Fruit fly (Drosophila melanogaster): ENCODE data around the gene CG15742.

Gene CG15742

DNA sequence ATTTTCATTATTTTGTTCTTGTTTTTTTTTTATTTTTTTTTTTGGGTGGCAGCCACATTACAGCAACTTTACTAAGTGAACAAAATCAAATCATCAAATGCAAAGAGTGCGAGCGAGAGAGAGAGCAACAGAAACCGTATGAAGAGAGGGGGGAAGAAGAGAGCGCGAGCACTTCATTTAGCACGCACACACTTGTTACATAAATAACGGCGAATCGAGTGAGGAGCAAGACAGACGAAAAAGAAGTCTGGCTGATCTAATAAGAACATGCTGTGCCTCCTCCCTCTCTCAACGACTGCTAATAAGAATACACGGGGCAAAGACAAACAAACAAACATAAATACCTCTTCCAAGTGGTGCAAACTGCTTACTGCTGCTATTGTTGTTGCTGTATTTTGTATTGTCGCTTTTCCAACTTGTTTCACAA is 26.3 kb upstream of the CG15742 start:
- TF ChIP-seq CG8478 (optimal IDR thresholded peaks at IDR 0.05), result no peak
- no peak for TF ChIP-seq CTCF (optimal IDR thresholded peaks at IDR 0.05)

DNA sequence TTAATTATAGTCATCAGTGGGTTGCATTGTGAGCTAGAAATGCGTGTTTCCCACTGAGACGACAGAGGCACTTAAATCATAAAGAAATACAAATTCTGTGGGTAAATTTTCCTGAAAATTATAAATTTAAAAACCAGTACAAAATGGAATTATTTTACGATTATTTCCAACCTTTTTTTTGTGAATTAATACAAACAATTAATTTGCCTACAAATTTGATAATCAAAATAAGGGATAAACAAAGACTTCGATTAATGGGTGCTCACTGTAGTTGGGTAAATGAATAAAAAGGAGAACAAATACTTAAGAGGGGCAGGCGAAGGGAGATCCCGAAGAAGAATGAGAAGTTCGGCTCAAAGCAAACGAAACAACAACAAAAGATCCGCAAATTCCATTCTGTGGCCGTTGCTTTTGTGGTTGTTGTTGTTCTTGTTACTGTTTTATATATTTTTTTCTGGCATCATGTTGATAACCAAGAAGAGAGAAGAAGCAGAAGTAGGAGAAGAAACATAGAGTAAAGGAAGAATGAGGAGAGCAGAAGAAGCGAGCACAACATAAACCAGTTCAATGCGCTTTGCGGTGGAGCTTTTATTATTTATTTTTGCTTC is 25.7 kb upstream of the CG15742 start:
- no peak for TF ChIP-seq CTCF (optimal IDR thresholded peaks at IDR 0.05)
- TF ChIP-seq CG8478 (optimal IDR thresholded peaks at IDR 0.05), result no peak

- TF ChIP-seq CTCF (optimal IDR thresholded peaks at IDR 0.05) (no peak), CG8478 (optimal IDR thresholded peaks at IDR 0.05) (no peak)
Observed at dm6 chrX:13282717-13283116, 24.4 kb upstream of the CG15742 start.

DNA sequence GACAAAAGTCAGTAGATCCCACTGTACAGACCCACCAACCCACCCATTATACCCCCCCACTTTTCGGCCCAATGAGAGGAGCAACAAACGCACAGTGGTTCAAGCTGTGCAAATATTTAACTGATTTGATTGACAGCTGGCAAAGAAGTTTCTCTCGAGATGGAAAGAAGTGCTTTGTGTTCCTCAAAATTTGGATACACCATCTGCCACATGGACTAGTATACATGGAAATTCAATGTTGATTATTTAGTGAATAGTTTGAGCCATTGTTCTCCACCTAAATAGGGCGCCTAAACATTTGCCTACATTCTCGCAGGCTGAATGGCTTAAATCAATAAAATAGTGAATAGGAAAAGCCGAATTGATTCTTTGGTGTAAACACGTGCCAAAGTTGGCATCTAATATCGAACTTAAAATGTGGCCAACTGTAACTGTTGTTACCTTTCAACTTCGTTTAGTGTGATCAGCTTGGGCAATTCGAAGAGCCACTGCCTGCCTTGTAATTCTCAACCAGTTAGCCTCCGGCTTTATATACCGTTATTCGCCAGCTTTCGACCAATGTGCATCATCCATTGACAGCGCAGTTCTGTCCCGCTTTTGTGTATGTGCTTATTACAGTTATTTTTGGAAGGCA is 23.1 kb upstream of the CG15742 start:
- no peak for TF ChIP-seq CTCF (optimal IDR thresholded peaks at IDR 0.05)
- TF ChIP-seq CG8478 (optimal IDR thresholded peaks at IDR 0.05), result no peak

- no peak for TF ChIP-seq CTCF (optimal IDR thresholded peaks at IDR 0.05)
- no peak for TF ChIP-seq CG8478 (optimal IDR thresholded peaks at IDR 0.05)
Observed at dm6 chrX:13280738-13281137, 22.4 kb upstream of the CG15742 start.

DNA sequence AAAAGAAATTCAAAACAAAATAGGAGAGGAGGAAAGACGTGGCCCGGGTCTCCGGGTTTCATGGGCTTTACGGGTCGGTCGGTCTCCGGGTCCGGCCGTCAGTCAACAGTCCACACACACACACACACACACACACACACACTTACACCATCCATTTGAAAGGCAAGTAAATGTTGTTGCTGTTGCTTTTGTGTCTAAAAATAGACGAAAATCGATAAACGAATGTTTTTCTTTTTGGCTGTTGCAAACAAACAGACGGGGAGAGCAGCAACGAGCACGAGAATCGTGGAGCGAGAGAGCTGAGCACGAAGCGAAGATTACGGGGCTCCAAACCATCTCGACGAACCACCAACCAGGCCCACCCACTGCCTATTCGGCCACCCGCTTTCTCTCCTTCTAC is 21.9 kb upstream of the CG15742 start:
- TF ChIP-seq CTCF (optimal IDR thresholded peaks at IDR 0.05) (no peak), CG8478 (optimal IDR thresholded peaks at IDR 0.05) (no peak)

DNA sequence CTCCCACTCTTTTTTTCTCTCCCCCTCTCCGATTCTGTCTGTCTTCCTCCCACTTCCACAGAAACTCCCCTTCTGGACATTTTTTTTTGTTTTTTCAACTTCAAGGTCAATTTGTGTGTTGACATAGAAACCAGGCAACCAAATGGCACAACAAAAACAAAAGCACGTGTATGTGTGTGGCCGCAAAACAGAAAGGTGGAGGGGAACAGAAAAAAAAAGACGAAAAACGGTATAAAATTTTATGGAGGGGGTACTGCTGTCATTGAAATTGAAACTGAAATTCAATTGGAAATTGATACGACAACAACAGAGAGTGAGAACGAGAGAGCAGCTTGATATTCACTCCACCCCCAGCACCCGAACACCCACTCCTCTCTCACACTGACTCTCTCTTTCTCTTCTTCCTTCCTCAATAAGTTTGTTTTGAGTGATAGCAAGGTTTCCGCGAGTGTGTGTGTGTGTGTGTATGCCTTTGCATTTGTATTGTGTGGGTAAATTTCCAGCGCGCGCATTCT is 20.2 kb upstream of the CG15742 start:
- no peak for TF ChIP-seq CTCF (optimal IDR thresholded peaks at IDR 0.05)
- TF ChIP-seq CG8478 (optimal IDR thresholded peaks at IDR 0.05), result no peak

DNA sequence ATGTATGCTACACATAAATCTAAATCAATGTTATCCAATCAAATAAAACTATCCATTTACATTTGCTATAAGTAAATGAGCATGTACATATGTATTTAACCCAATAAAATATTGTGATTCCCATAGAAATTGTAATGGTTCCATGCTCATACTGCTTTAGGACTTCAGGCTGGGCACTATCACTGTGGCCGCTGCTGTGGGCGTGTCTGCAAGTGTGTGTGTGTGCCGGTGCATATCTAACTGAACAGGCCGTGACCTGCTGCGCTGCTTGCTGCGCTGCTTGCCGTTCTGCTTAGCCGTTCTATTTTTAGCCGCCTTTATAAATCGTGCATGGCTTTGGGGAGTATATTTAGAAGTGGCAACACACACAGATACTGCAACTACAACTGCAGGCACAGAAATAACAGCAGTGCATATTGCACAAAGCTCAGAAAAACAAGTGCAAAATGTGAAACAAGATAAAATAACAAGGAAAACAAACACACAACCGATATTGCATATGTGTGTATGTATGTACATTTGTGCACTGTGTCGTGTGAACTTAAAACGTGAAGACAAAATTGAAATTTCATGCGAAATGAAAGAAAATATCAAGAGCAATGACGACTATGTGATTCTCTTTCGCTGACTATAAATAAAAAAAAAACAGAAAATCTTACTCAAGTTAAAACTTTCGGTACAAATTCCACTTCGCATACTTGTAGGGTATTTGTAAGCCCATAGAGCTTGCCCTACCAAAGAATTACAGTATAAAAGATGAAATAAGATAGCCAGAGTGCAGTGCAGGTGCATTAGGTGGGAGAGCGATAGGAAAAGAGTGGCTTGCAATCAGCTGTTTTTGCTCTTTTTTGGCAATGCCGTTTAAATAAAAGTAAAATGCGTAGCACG is 19.5 kb upstream of the CG15742 start:
- no peak for TF ChIP-seq CTCF (optimal IDR thresholded peaks at IDR 0.05)
- TF ChIP-seq CG8478 (optimal IDR thresholded peaks at IDR 0.05), result no peak

- no peak for TF ChIP-seq CG8478 (optimal IDR thresholded peaks at IDR 0.05)
- TF ChIP-seq CTCF (optimal IDR thresholded peaks at IDR 0.05), result no peak
Observed at dm6 chrX:13277148-13277547, 18.9 kb upstream of the CG15742 start.

DNA sequence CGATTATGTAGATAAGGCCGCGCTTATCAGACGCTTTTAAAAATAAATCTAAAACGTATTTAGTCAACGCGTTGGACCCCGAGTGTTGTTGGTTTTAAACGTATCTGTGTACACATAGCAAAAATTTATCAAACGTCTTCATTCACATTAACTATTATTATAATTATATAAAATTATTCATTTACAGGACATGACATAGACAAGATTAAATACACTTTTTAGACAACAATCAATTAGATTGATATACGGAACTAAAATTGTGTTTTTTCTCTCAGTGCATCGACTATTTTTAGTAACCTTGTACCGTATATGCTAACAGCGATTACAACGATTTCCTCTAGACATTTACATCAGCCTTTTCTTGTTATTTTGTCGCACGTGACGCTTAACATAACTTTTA is 18.4 kb upstream of the CG15742 start:
- TF ChIP-seq CTCF (optimal IDR thresholded peaks at IDR 0.05), result no peak
- TF ChIP-seq CG8478 (optimal IDR thresholded peaks at IDR 0.05), result no peak

- no peak for TF ChIP-seq CG8478 (optimal IDR thresholded peaks at IDR 0.05)
- TF ChIP-seq CTCF (optimal IDR thresholded peaks at IDR 0.05), result no peak
Observed at dm6 chrX:13275139-13275538, 16.8 kb upstream of the CG15742 start.

DNA sequence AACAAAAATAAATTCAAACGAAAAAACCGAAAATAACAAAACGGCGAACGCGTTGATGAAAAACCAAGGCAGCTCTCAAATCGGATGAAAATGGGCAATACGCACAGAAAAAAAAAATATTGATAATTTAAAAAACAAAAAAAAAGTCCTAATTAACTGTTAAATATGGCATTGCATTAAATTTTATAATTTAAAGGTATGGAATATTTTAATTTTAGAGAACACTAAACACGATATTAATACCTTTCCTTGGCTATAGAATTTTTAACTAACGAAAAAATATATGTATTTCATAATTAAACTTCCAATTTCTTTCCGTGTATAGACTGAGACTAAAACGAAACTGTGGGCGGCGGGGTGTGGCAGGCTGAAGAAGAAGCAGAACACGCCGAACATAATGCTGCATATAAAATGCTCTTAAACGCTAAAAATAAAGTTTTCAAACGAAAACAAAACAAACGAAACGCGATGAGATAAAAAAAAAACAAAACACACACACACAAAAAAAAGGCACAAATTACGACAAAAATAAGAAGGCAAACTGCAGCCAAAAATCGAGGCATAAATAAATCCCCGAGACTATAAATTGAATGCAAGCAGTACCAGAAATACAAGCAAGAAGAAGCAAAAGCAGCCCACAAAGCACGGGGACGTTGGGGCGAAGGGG is 16.3 kb upstream of the CG15742 start:
- TF ChIP-seq CTCF (optimal IDR thresholded peaks at IDR 0.05) (no peak), CG8478 (optimal IDR thresholded peaks at IDR 0.05) (no peak)

- TF ChIP-seq CG8478 (optimal IDR thresholded peaks at IDR 0.05), result no peak
- no peak for TF ChIP-seq CTCF (optimal IDR thresholded peaks at IDR 0.05)
Observed at dm6 chrX:13273417-13273816, 15.1 kb upstream of the CG15742 start.

DNA sequence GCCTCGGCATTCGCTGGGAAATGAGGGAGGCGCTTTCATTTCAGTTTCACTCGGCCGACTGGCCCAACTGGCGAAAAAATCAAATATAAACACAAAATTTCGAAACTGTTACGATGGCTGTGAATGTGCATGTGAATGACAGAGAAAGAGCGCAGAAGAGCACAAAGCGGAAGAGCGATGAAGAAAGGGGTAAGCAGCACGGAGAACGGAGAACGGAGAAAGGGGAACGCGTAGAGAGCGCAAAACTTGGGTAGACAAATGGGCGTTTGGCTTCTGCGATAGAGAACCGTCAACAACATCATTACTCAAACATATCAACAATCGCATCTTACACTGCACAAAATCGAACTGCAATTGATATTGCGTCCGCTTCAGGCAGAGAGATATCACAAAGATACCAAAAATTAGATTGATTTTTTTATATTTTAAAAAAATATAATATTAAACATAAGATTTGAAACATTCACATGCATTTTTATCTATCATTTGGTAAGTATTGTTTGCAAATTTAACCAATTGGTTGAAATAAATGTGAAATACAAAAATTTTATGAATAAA is 14.5 kb upstream of the CG15742 start:
- TF ChIP-seq CTCF (optimal IDR thresholded peaks at IDR 0.05) (no peak), CG8478 (optimal IDR thresholded peaks at IDR 0.05) (no peak)

dm6 chrX:13258757-13259067 is 417 bp upstream of the CG15742 start, which contains the start of gene comt:
Gene comt (plus strand): TSS chrX:13259021.
- no peak for TF ChIP-seq CG8478 (optimal IDR thresholded peaks at IDR 0.05)
- no peak for TF ChIP-seq CTCF (optimal IDR thresholded peaks at IDR 0.05)

Measured in S2 (cell line).